Fruit fly (Drosophila melanogaster) whole organism, embryonic: ENCODE results near the gene Jon99Ciii.

Experiments used
- Atf-2 ChIP-seq: fragments of 200-800 bp; sonication (Bioruptor generic); optimal IDR thresholded peaks from 2 replicates; lab custom pipeline; 2016; ENCODE audit warnings: missing biosample characterization, missing genetic modification characterization
- Bteb2 ChIP-seq: fragments of 200-800 bp; sonication (Bioruptor generic); optimal IDR thresholded peaks from 2 replicates; lab custom pipeline; 2016; ENCODE audit warnings: missing biosample characterization, missing genetic modification characterization
- CG10267 ChIP-seq: fragments of 200-800 bp; sonication (Bioruptor generic); optimal IDR thresholded peaks from 2 replicates; lab custom pipeline; 2018; ENCODE audit warnings: missing biosample characterization, mild to moderate bottlenecking, missing genetic modification characterization, moderate library complexity
- CG10654 ChIP-seq: fragments of 200-800 bp; sonication (Bioruptor generic); optimal IDR thresholded peaks from 2 replicates; lab custom pipeline; 2016; ENCODE audit warnings: missing biosample characterization, missing genetic modification characterization
- CG11504 ChIP-seq: fragments of 200-800 bp; sonication (Bioruptor generic); optimal IDR thresholded peaks from 3 replicates; lab custom pipeline; 2019; ENCODE audit warnings: missing biosample characterization, mild to moderate bottlenecking, missing genetic modification characterization, moderate library complexity
- CG11560 ChIP-seq: fragments of 200-800 bp; sonication (Bioruptor generic); IDR thresholded peaks from 3 replicates; pipeline ENCODE4 v1.3.6; 2022; ENCODE audit warnings: missing biosample characterization, missing genetic modification characterization
- CG13287 ChIP-seq: fragments of 200-800 bp; sonication (Bioruptor generic); IDR thresholded peaks from 2 replicates; pipeline ENCODE4 v1.3.6; 2022; ENCODE audit warnings: missing biosample characterization, missing genetic modification characterization; ENCODE audit not compliant: partially characterized antibody
- CG13624 ChIP-seq: fragments of 200-800 bp; sonication (Bioruptor generic); optimal IDR thresholded peaks from 2 replicates; lab custom pipeline; 2016; ENCODE audit warnings: missing biosample characterization, missing genetic modification characterization
- CG13775 ChIP-seq: fragments of 200-800 bp; sonication (Bioruptor generic); optimal IDR thresholded peaks from 3 replicates; lab custom pipeline; 2017; ENCODE audit warnings: missing biosample characterization, mild to moderate bottlenecking, missing genetic modification characterization
- CG14667 ChIP-seq: fragments of 200-800 bp; sonication (Bioruptor generic); IDR thresholded peaks from 2 replicates; pipeline ENCODE4 v1.3.6; 2022; ENCODE audit warnings: missing biosample characterization, missing genetic modification characterization
- CG14710 ChIP-seq: fragments of 200-800 bp; sonication (Bioruptor generic); optimal IDR thresholded peaks from 3 replicates; lab custom pipeline; 2019; ENCODE audit warnings: missing biosample characterization, mild to moderate bottlenecking, missing genetic modification characterization, moderate library complexity
- CG16813 ChIP-seq: fragments of 200-800 bp; sonication (Bioruptor generic); IDR thresholded peaks from 3 replicates; pipeline ENCODE4 v1.3.6; 2022; ENCODE audit warnings: missing biosample characterization, missing genetic modification characterization; ENCODE audit not compliant: partially characterized antibody
- CG17186 ChIP-seq: fragments of 200-800 bp; sonication (Bioruptor generic); optimal IDR thresholded peaks from 3 replicates; lab custom pipeline; 2017; ENCODE audit warnings: missing biosample characterization, missing genetic modification reagents, missing genetic modification characterization
- CG17361 ChIP-seq: fragments of 200-800 bp; sonication (Bioruptor generic); IDR thresholded peaks from 3 replicates; pipeline ENCODE4 v1.3.6; 2022; ENCODE audit warnings: missing biosample characterization, missing genetic modification characterization
- CG17612 ChIP-seq: fragments of 200-800 bp; sonication (Bioruptor generic); IDR thresholded peaks from 2 replicates; pipeline ENCODE4 v1.3.6; 2022; ENCODE audit warnings: missing biosample characterization, missing genetic modification characterization
- CG31224 ChIP-seq: fragments of 200-800 bp; sonication (Bioruptor generic); IDR thresholded peaks from 2 replicates; pipeline ENCODE4 v1.3.6; 2022; ENCODE audit warnings: missing biosample characterization, missing genetic modification characterization
- CG31441 ChIP-seq: fragments of 200-800 bp; sonication (Bioruptor generic); IDR thresholded peaks from 2 replicates; pipeline ENCODE4 v1.3.6; 2022; ENCODE audit warnings: missing biosample characterization, missing genetic modification characterization
- CG43689 ChIP-seq: fragments of 200-800 bp; sonication (Bioruptor generic); IDR thresholded peaks from 2 replicates; pipeline ENCODE4 v1.3.6; 2022; ENCODE audit warnings: missing biosample characterization, missing genetic modification characterization
- CG6272 ChIP-seq: fragments of 200-800 bp; sonication (Bioruptor generic); IDR thresholded peaks from 2 replicates; pipeline ENCODE4 v1.3.6; 2022; ENCODE audit warnings: missing biosample characterization, missing genetic modification characterization
- CG7963 ChIP-seq: fragments of 200-800 bp; sonication (Bioruptor generic); IDR thresholded peaks from 3 replicates; pipeline ENCODE4 v1.3.6; 2022; ENCODE audit warnings: missing biosample characterization, missing genetic modification characterization; ENCODE audit not compliant: partially characterized antibody
- CG8359 ChIP-seq: fragments of 200-800 bp; sonication (Bioruptor generic); optimal IDR thresholded peaks from 2 replicates; lab custom pipeline; 2017; ENCODE audit warnings: missing biosample characterization, mild to moderate bottlenecking, missing genetic modification characterization, borderline replicate concordance
- CTCF ChIP-seq: fragments of 200-800 bp; sonication (Bioruptor generic); optimal IDR thresholded peaks from 2 replicates; lab custom pipeline; 2017; ENCODE audit warnings: missing biosample characterization, mild to moderate bottlenecking, missing genetic modification characterization, moderate library complexity
- Camta ChIP-seq: fragments of 200-800 bp; sonication (Bioruptor generic); optimal IDR thresholded peaks from 2 replicates; lab custom pipeline; 2016; ENCODE audit warnings: missing biosample characterization, missing genetic modification characterization
- D19A ChIP-seq: fragments of 200-800 bp; optimal IDR thresholded peaks from 3 replicates; lab custom pipeline; 2019; ENCODE audit warnings: missing biosample characterization, mild to moderate bottlenecking, missing genetic modification characterization, moderate library complexity
- Deaf1 ChIP-seq: fragments of 200-800 bp; optimal IDR thresholded peaks from 3 replicates; lab custom pipeline; 2019; ENCODE audit warnings: missing biosample characterization, mild to moderate bottlenecking, missing genetic modification characterization, moderate library complexity
- Elba2 ChIP-seq: fragments of 200-800 bp; sonication (Bioruptor generic); optimal IDR thresholded peaks from 3 replicates; lab custom pipeline; 2016; ENCODE audit warnings: missing biosample characterization, missing genetic modification characterization
- HmgD ChIP-seq: fragments of 200-800 bp; sonication (Bioruptor generic); optimal IDR thresholded peaks from 3 replicates; lab custom pipeline; 2016; ENCODE audit warnings: missing biosample characterization, missing genetic modification characterization
- Hr3 ChIP-seq: fragments of 200-800 bp; sonication (Bioruptor generic); optimal IDR thresholded peaks from 3 replicates; lab custom pipeline; 2016; ENCODE audit warnings: missing biosample characterization, missing genetic modification characterization
- MBD-R2 ChIP-seq: fragments of 200-800 bp; sonication (Bioruptor generic); IDR thresholded peaks from 2 replicates; pipeline ENCODE4 v1.3.6; 2022; ENCODE audit warnings: missing biosample characterization, missing genetic modification characterization
- MESR4 ChIP-seq: fragments of 200-800 bp; sonication (Bioruptor generic); optimal IDR thresholded peaks from 2 replicates; lab custom pipeline; 2018; ENCODE audit warnings: missing biosample characterization, mild to moderate bottlenecking, missing genetic modification characterization, moderate library complexity
- Myb ChIP-seq: fragments of 200-800 bp; sonication (Bioruptor generic); optimal IDR thresholded peaks from 2 replicates; lab custom pipeline; 2016; ENCODE audit warnings: missing biosample characterization, missing genetic modification characterization
- NC2β ChIP-seq: fragments of 200-800 bp; sonication (Bioruptor generic); optimal IDR thresholded peaks from 2 replicates; lab custom pipeline; 2016; ENCODE audit warnings: missing biosample characterization, missing genetic modification characterization
- Nf-YB ChIP-seq: fragments of 200-800 bp; sonication (Bioruptor generic); optimal IDR thresholded peaks from 3 replicates; lab custom pipeline; 2019; ENCODE audit warnings: missing biosample characterization, mild to moderate bottlenecking, missing genetic modification characterization, moderate library complexity
- Ptx1 ChIP-seq: fragments of 200-800 bp; sonication (Bioruptor generic); IDR thresholded peaks from 2 replicates; pipeline ENCODE4 v1.3.6; 2022; ENCODE audit warnings: missing biosample characterization, missing genetic modification characterization
- Xrp1 ChIP-seq: fragments of 200-800 bp; sonication (Bioruptor generic); IDR thresholded peaks from 2 replicates; pipeline ENCODE4 v1.3.6; 2022; ENCODE audit warnings: missing biosample characterization, missing genetic modification characterization
- YL-1 ChIP-seq: fragments of 200-800 bp; sonication (Bioruptor generic); optimal IDR thresholded peaks from 3 replicates; lab custom pipeline; 2017; ENCODE audit warnings: missing biosample characterization, mild to moderate bottlenecking, missing genetic modification characterization
- ac ChIP-seq: fragments of 200-800 bp; sonication (Bioruptor generic); optimal IDR thresholded peaks from 3 replicates; lab custom pipeline; 2017; ENCODE audit warnings: missing biosample characterization, mild to moderate bottlenecking, missing genetic modification characterization
- ap ChIP-seq: fragments of 200-800 bp; sonication (Bioruptor generic); IDR thresholded peaks from 2 replicates; pipeline ENCODE4 v1.3.6; 2022; ENCODE audit warnings: missing biosample characterization, missing genetic modification characterization
- cato ChIP-seq: fragments of 200-800 bp; sonication (Bioruptor generic); optimal IDR thresholded peaks from 2 replicates; lab custom pipeline; 2016; ENCODE audit warnings: missing biosample characterization, missing genetic modification characterization, borderline replicate concordance
- danr ChIP-seq: fragments of 200-800 bp; sonication (Bioruptor generic); IDR thresholded peaks from 2 replicates; pipeline ENCODE4 v1.3.6; 2022; ENCODE audit warnings: missing biosample characterization, missing genetic modification characterization
- eve ChIP-seq, 2 experiments: fragments of >200 bp; optimal IDR thresholded peaks; 2 replicates each; lab custom pipeline; 2017; ENCODE audit warnings: missing biosample characterization in 2 of 2, missing genetic modification characterization in 2 of 2
- exex ChIP-seq: fragments of 200-800 bp; sonication (Bioruptor generic); optimal IDR thresholded peaks from 4 replicates; lab custom pipeline; 2018; ENCODE audit warnings: missing biosample characterization, mild to moderate bottlenecking, missing genetic modification characterization, moderate library complexity
- eyg ChIP-seq: fragments of 200-800 bp; sonication (Bioruptor generic); optimal IDR thresholded peaks from 3 replicates; lab custom pipeline; 2016; ENCODE audit warnings: missing biosample characterization, missing genetic modification characterization
- gro ChIP-seq: fragments of 200-800 bp; sonication (Bioruptor generic); optimal IDR thresholded peaks from 2 replicates; lab custom pipeline; 2016; ENCODE audit warnings: missing biosample characterization, missing genetic modification characterization
- jing ChIP-seq: fragments of 200-800 bp; sonication (Bioruptor generic); optimal IDR thresholded peaks from 2 replicates; lab custom pipeline; 2018; ENCODE audit warnings: missing biosample characterization, mild to moderate bottlenecking, missing genetic modification characterization
- klu ChIP-seq: fragments of 200-800 bp; sonication (Bioruptor generic); IDR thresholded peaks from 2 replicates; pipeline ENCODE4 v1.3.6; 2022; ENCODE audit warnings: missing biosample characterization, missing genetic modification characterization
- onecut ChIP-seq: fragments of 200-800 bp; sonication (Bioruptor generic); IDR thresholded peaks from 2 replicates; pipeline ENCODE4 v1.3.6; 2022; ENCODE audit warnings: missing biosample characterization, missing genetic modification characterization
- scrt ChIP-seq: fragments of 200-800 bp; sonication (Bioruptor generic); optimal IDR thresholded peaks from 2 replicates; lab custom pipeline; 2018; ENCODE audit warnings: missing biosample characterization, mild to moderate bottlenecking, missing genetic modification characterization, moderate library complexity
- sob ChIP-seq: fragments of 200-800 bp; sonication (Bioruptor generic); IDR thresholded peaks from 2 replicates; pipeline ENCODE4 v1.3.6; 2022; ENCODE audit warnings: missing biosample characterization, missing genetic modification characterization
- ssp ChIP-seq: fragments of 200-800 bp; sonication (Bioruptor generic); IDR thresholded peaks from 2 replicates; pipeline ENCODE4 v1.3.6; 2022; ENCODE audit warnings: missing biosample characterization, missing genetic modification characterization
- tio ChIP-seq: fragments of 200-800 bp; sonication (Bioruptor generic); optimal IDR thresholded peaks from 2 replicates; lab custom pipeline; 2017; ENCODE audit warnings: missing biosample characterization, missing genetic modification characterization, inconsistent platforms
- z ChIP-seq: fragments of 200-800 bp; sonication (Bioruptor generic); IDR thresholded peaks from 3 replicates; pipeline ENCODE4 v1.3.6; 2022; ENCODE audit warnings: missing biosample characterization, missing genetic modification characterization

Gene Jon99Ciii

DNA sequence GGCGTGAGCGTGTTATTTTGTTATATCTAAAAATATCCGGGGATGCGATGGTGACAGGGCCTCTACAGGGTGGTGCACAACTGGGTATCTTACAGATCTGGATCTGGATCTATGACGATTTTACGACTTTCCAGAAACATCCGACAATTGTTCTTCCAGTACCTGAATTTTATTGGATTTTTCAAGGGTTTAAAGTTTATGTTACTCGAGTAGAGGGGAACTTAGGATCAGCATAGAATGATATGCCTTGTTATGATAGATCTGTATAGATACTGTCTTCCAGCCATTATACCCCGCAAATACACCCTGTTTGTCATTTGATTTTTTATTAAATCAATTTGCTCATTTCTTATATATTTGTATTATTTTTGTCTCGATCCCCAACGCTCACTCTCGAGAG lies 27.6 kb upstream of the Jon99Ciii start (continued):
- peak; percentile 77 for TF ChIP-seq CG11504 (tag; lab: Kevin White, UChicago)
- TF ChIP-seq Atf-2 (GFP tag; lab: Kevin White, UChicago) = peak; percentile 6
- TF ChIP-seq CG17186 (GFP tag; lab: Kevin White, UChicago) = no peak
- TF ChIP-seq D19A (tag; lab: Kevin White, UChicago) = peak; percentile 52
- TF ChIP-seq CG14710 (tag; lab: Kevin White, UChicago) = no peak
- peak; percentile 55 for TF ChIP-seq CG13624
- no peak for TF ChIP-seq ac (GFP tag; lab: Kevin White, UChicago)
- no peak for TF ChIP-seq CG16813 (GFP tag; lab: Robert Waterston, UW)
- TF ChIP-seq CG43689 = peak; percentile 25; the same call in 1 of the 2 replicates
- TF ChIP-seq MESR4 = no peak
- peak; percentile 10 for TF ChIP-seq CG13775 (GFP tag; lab: Kevin White, UChicago)
- TF ChIP-seq CG7963 (GFP tag; lab: Robert Waterston, UW) = no peak
- TF ChIP-seq Hr3 (GFP tag; lab: Kevin White, UChicago) = peak; percentile 29
- peak; percentile 38 for TF ChIP-seq gro (GFP tag; lab: Kevin White, UChicago)
- TF ChIP-seq CG31441 = peak; percentile 76
- no peak for TF ChIP-seq z (GFP tag; lab: Robert Waterston, UW)
- peak; percentile 67 for TF ChIP-seq CG17361 (GFP tag; lab: Robert Waterston, UW)
- TF ChIP-seq MBD-R2 = peak; percentile 27; the same call in 1 of the 2 replicates
- TF ChIP-seq onecut = peak; percentile 20; the same call in 1 of the 2 replicates
- no peak for TF ChIP-seq eyg (GFP tag; lab: Kevin White, UChicago)
- peak; percentile 54; the same call in 1 of the 2 replicates for TF ChIP-seq danr (GFP tag; lab: Robert Waterston, UW)
- no peak for TF ChIP-seq CG17612 (GFP tag; lab: Robert Waterston, UW)
- TF ChIP-seq Elba2 (GFP tag; lab: Kevin White, UChicago) = no peak
- TF ChIP-seq Myb = peak; percentile 32
- peak; percentile 39 for TF ChIP-seq CG10267 (tag; lab: Kevin White, UChicago)
- TF ChIP-seq Nf-YB (GFP tag; lab: Kevin White, UChicago) = peak; percentile 21
- TF ChIP-seq NC2β (GFP tag; lab: Kevin White, UChicago) = no peak
- no peak for TF ChIP-seq cato (GFP tag; lab: Kevin White, UChicago)
- peak; percentile 40; the same call in 1 of the 2 replicates for TF ChIP-seq Xrp1 (GFP tag; lab: Robert Waterston, UW)
- TF ChIP-seq Deaf1 (tag; lab: Kevin White, UChicago) = peak; percentile 33
- TF ChIP-seq scrt (GFP tag; lab: Kevin White, UChicago) = peak; percentile 49
- peak; percentile 43; the same call in 1 of the 2 replicates for TF ChIP-seq CG14667
- no peak for TF ChIP-seq CTCF (GFP tag; lab: Kevin White, UChicago)
- TF ChIP-seq CG10654 (GFP tag; lab: Kevin White, UChicago) = peak; percentile 25
- TF ChIP-seq YL-1 = no peak
- peak; percentile 59 for TF ChIP-seq Ptx1
- no peak for TF ChIP-seq CG6272 (GFP tag; lab: Robert Waterston, UW)
- peak; percentile 52 for TF ChIP-seq Bteb2 (GFP tag; lab: Kevin White, UChicago)
- TF ChIP-seq Camta (GFP tag; lab: Kevin White, UChicago) = peak; percentile 27
- TF ChIP-seq ssp (GFP tag; lab: Robert Waterston, UW) = peak; percentile 57
- peak in 1 of 2 experiments; percentile 57 for TF ChIP-seq eve (GFP tag; optimal IDR thresholded peaks at IDR 0.05; lab: Kevin White, UChicago)
- peak; percentile 60 for TF ChIP-seq sob (GFP tag; lab: Robert Waterston, UW)
- no peak for TF ChIP-seq CG8359 (GFP tag; lab: Kevin White, UChicago)
- no peak for TF ChIP-seq jing (GFP tag; lab: Kevin White, UChicago)
- TF ChIP-seq ap (GFP tag; lab: Robert Waterston, UW) = no peak
- peak; percentile 24 for TF ChIP-seq tio (GFP tag; lab: Kevin White, UChicago)
- no peak for TF ChIP-seq HmgD (GFP tag; lab: Kevin White, UChicago)
- TF ChIP-seq CG11560 (tag; lab: Robert Waterston, UW) = no peak
- no peak for TF ChIP-seq CG13287 (GFP tag; lab: Robert Waterston, UW)
- peak; percentile 20 for TF ChIP-seq exex (tag; lab: Kevin White, UChicago)
- TF ChIP-seq klu = peak; percentile 43
- TF ChIP-seq CG31224 (GFP tag; lab: Robert Waterston, UW) = peak; percentile 59; the same call in 1 of the 2 replicates
